Fruit fly (Drosophila melanogaster): Measurements from ENCODE around the gene CG17270.

CG17270 gene

dm6 chr3R:20818689-20819088, at the start of gene CG17270:
Gene CG17270 (minus strand): TSS chr3R:20818929.
- TF ChIP-seq CG6808 (GFP tag; optimal IDR thresholded peaks at IDR 0.05) (no peak), CG16779 (tag; optimal IDR thresholded peaks at IDR 0.05) (no peak), dsx (GFP tag; optimal IDR thresholded peaks at IDR 0.05; ENCODE audit: poor library complexity, severe bottlenecking) (no peak), CG3919 (GFP tag; optimal IDR thresholded peaks at IDR 0.05) (no peak)

- TF ChIP-seq CG8119 (GFP tag; IDR thresholded peaks at IDR 0.05): no peak
- peak; percentile 27 for TF ChIP-seq CG7368 (GFP tag; optimal IDR thresholded peaks at IDR 0.05)
- TF ChIP-seq achi (GFP tag; optimal IDR thresholded peaks at IDR 0.05): peak; percentile 38
Measured at dm6 chr3R:20866204-20866603, 47.5 kb upstream of the CG17270 start, which contains the start of gene KaiR1D. Gene KaiR1D (minus strand): TSS chr3R:20866231.

dm6 chr3R:20859845-20860244, 41.1 kb upstream of the CG17270 start, which contains the start of gene Ir93a:
Gene Ir93a (minus strand): TSS chr3R:20859945.
- no peak for TF ChIP-seq svp (GFP tag)

dm6 chr3R:20850395-20851039, 31.8 kb upstream of the CG17270 start, which contains the start of gene RpS30:
Gene RpS30 (plus strand): TSS chr3R:20850516.
- TF ChIP-seq CG10631 (GFP tag; optimal IDR thresholded peaks at IDR 0.05): no peak
- TF ChIP-seq Eip78C (GFP tag): peak; percentile 18
- no peak for TF ChIP-seq CG3919 (GFP tag; optimal IDR thresholded peaks at IDR 0.05)
- no peak for TF ChIP-seq acj6 (GFP tag; optimal IDR thresholded peaks at IDR 0.05)
- TF ChIP-seq lz (GFP tag; optimal IDR thresholded peaks at IDR 0.05): peak; percentile 44
- no peak for TF ChIP-seq CG7368 (GFP tag; optimal IDR thresholded peaks at IDR 0.05)
- no peak for TF ChIP-seq CG32006 (GFP tag; optimal IDR thresholded peaks at IDR 0.05)
- no peak for TF ChIP-seq CG10669 (GFP tag; optimal IDR thresholded peaks at IDR 0.05)
- TF ChIP-seq fkh (GFP tag; optimal IDR thresholded peaks at IDR 0.05): no peak
- peak; percentile 11 for TF ChIP-seq CG31627 (GFP tag; optimal IDR thresholded peaks at IDR 0.05)
- no peak for TF ChIP-seq OdsH (GFP tag; optimal IDR thresholded peaks at IDR 0.05)
- TF ChIP-seq CG8119 (GFP tag; IDR thresholded peaks at IDR 0.05): no peak
- no peak for TF ChIP-seq Ets21C (GFP tag; optimal IDR thresholded peaks at IDR 0.05)
- no peak for TF ChIP-seq fd59A (GFP tag; optimal IDR thresholded peaks at IDR 0.05)
- no peak for TF ChIP-seq Eip75B (GFP tag; optimal IDR thresholded peaks at IDR 0.05)
- TF ChIP-seq Eip93F (GFP tag; optimal IDR thresholded peaks at IDR 0.05): no peak
- TF ChIP-seq svp (GFP tag): no peak
- no peak for TF ChIP-seq CG11902 (GFP tag; optimal IDR thresholded peaks at IDR 0.05)
- no peak for TF ChIP-seq Hr38 (GFP tag; optimal IDR thresholded peaks at IDR 0.05)
- no peak for TF ChIP-seq CG4318 (GFP tag; optimal IDR thresholded peaks at IDR 0.05)
- peak; percentile 30 for TF ChIP-seq CG3032 (tag; optimal IDR thresholded peaks at IDR 0.05)
- TF ChIP-seq esn (GFP tag; optimal IDR thresholded peaks at IDR 0.05): peak; percentile 43
- no peak for TF ChIP-seq CG8632 (GFP tag; optimal IDR thresholded peaks at IDR 0.05)
- TF ChIP-seq Smox (GFP tag; optimal IDR thresholded peaks at IDR 0.05): peak; percentile 0

dm6 chr3R:20846768-20847167, 28.0 kb upstream of the CG17270 start, which contains the start of gene CG15696:
Gene CG15696 (plus strand): TSS chr3R:20847068.
- TF ChIP-seq acj6 (GFP tag; optimal IDR thresholded peaks at IDR 0.05) (no peak), CG15336 (GFP tag; IDR thresholded peaks at IDR 0.05) (no peak), topi (GFP tag; optimal IDR thresholded peaks at IDR 0.05) (no peak), Ets96B (tag; optimal IDR thresholded peaks at IDR 0.05) (no peak), ss (GFP tag; optimal IDR thresholded peaks at IDR 0.05) (no peak), CG1621 (tag; optimal IDR thresholded peaks at IDR 0.05) (no peak)
